Fruit fly (Drosophila melanogaster) whole organism, larva: Measurements from ENCODE around the gene CG8142.
"Not testable (repeated sequence)": the region's sequence is repeated elsewhere in the genome, so short reads cannot be mapped to it uniquely, and the experiment has no call there.

Experiments
- noc ChIP-seq: fragments of 200-800 bp; sonication (Bioruptor generic); optimal IDR thresholded peaks from 3 replicates; lab custom pipeline; 2019; ENCODE audit warnings: missing biosample characterization, mild to moderate bottlenecking, missing genetic modification characterization, moderate library complexity

The CG8142 gene

DNA sequence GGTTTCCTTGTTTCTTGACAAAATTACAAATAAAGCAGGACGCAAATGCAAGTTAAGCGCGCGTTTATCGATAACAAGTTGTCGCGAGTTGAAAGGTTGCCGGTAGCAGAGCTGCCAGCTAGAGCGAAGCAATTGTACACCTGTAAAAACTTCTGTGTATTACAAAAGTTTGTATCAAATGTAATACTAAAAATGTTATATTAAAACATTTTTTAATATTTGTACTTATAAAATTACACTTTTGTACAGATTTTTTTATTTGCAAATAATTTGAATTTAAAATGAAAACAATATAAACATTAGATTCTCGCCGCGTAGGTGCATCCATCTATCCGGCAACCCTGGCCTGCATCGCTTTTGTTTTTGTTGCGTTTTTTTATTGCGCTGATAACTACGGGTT is at the start of gene CG8142, which contains the start of gene Ucp4A:
CG8142 (minus strand) TSS at position 82 of the 400 bp plus-strand sequence.
Ucp4A (plus strand) TSS at position 327 of the 400 bp plus-strand sequence.
- TF ChIP-seq noc (tag; lab: Kevin White, UChicago), result peak; percentile 81

DNA sequence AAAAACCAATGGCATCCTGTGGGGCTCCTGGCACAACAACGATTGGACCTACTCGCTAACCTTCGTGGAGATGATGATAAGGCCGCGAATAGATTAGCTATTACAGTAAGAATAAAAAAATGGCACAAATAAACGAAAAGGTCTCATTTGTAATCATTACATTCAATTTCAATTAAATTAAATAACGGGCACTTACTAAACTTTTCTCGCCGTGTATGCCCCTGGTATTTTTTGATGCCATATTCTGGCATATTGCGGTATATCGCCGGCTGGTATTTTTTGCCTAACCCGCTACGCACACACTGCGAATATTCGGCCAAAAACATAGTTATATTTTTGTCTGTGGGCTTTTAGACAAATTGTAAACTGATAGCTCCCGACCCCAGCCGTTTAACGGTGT is 44.7 kb upstream of the CG8142 start, which contains the start of gene Gss1:
Gss1 (plus strand) TSS at position 301 of the 400 bp plus-strand sequence.
- TF ChIP-seq noc (tag; lab: Kevin White, UChicago), result not testable (repeated sequence)

DNA sequence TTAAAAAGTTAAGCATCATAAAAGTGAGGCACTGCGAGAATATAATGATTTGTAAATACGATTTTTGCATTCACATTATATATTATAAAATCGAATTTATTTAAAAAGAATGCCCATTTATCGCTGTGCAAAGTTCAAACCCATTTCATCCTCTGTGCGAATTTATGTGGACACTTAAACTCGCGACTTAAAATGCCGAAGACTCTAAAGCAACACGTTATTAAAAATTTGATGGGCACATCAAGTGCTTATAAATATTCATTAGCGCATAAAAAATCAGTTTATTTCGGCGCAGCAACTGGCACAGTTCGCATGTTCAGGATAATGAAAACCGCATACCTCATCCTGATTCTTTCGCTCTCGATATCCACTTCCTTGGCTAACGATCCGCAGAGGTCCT is 43.4 kb upstream of the CG8142 start, which contains the start of gene CG6788:
CG6788 (plus strand) TSS at position 301 of the 400 bp plus-strand sequence.
- no peak for TF ChIP-seq noc (tag; lab: Kevin White, UChicago)

DNA sequence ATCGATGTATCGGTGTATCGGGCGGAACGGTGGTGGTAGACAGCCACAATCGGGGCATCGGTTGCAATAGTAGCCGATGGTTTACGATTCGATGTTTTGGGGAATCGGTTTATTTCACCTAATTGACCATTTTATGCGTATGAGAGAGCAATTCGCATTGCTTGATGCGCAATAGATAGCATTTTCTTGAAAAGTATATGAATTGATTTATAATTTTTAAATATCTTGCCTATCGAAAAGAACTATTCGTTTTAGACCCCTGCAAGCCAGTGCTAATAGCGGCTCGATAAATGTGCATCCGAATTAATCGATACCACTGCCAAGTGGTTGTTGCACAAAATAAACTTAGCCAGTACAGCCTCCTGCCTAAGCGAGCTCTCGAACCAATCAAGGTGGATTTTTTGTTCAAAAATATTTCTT is 42.7 kb upstream of the CG8142 start, which contains the start of gene mnb:
mnb (minus strand) TSS at position 15 of the 420 bp plus-strand sequence.
- no peak for TF ChIP-seq noc (tag; lab: Kevin White, UChicago)

DNA sequence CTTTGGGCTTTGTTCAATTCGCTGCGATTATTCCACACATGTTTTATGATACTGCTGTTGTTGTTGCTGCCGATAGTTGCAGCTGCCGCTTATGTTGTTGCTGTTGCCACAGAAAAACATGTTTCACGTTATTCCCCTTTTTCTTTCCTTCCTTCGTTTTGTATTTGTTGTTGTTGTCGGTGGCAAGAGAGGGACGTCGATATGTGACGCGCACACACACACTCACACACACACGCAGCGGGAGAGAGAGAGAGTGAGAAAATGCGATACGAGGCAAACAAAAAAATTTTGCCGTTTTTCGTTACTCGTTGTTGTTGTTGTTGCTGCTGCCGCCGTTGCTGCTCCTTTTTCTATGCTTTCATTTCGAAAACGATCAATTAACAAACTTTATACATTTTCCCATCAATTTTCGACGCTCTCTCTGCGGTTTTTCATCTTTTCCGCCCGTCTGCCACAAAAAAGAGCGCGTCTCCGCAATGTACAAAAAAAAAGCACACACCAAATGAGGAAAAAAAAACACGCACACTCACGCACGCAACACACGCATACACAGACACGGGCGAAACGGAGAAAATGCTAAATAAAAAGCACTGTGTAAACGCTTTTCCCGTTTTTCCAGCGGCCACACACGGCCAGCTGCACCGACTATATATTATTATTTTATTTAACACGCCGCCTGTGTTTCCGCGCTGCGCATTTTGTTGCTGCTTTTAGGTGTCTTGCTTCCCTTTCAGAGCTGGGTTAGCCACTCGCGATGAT is 42.1 kb upstream of the CG8142 start:
- TF ChIP-seq noc (tag; lab: Kevin White, UChicago), result no peak

DNA sequence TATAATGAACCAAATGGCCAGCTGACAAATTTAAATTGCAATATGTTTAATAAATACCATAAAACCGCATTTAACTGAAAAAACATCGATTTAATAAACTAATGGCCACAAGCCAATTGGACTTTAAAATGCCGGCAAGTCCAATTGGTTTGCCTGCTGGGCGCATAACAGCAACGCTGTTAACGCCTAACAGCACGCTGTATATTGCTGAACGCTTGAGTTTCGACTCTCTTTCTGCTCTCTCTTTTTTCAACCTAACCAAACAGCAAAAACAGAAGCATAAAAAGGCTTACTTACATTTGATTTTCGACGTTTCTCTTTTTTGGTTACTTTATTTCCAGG is 41.6 kb upstream of the CG8142 start:
- no peak for TF ChIP-seq noc (tag; lab: Kevin White, UChicago)

DNA sequence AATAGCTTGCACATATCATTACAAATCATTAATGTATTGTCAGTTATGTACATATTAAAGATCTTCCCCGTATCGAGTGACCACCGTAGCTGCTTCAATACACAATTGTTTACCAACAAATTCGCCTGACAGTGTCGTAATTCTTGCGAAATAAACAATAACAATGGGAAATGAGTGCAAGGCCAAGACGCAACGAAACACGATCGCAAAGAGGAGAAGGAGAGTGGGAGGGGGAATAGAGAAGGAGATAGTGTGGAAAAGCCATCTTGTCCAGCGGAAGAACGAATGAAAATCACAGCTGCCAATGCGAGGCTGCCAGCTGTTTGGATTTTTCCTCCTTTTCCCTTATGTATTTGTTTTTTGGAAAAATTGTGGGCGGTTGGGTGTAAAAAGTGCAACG is 40.8 kb upstream of the CG8142 start:
- TF ChIP-seq noc (tag; lab: Kevin White, UChicago), result no peak

DNA sequence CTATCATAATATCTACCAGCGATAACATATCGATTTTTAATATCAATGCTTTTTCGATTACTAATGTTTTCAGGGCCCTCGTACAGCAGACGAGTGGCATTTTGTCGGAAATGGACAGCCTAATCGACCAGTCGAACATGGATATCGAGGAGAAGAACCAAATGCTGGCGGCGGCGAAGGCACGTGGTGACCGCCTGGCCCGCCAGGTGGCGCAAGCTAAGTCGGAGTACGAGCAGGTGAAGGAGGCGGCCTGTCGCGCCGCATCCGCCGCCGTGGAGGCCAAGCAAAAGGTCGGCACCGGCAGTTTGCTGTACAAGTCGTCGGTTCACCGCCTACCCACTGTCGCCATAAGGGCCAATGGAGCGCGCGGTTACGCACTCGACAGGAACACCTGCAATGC is 40.1 kb upstream of the CG8142 start:
- no peak for TF ChIP-seq noc (tag; lab: Kevin White, UChicago)

DNA sequence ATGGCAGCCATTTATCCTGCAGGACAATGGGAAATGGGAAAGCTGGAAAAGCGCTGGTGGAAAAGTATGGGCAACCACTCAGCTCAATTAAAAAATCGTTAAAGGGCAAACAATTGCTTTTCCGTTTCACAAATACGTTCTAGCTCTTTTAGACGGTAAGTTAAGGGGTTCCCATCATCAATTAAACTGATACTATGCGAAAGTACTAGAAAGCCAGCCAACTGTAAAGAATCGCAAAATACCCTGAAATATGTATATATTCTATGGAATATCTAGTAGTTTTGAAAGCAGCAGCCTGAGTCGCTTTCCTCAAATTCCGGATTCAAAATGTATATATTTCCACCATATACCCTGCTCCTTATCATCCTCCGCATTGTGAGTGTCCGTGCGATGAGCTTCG is 38.9 kb upstream of the CG8142 start, which contains the start of gene CG12985:
CG12985 (plus strand) TSS at position 301 of the 400 bp plus-strand sequence.
- TF ChIP-seq noc (tag; lab: Kevin White, UChicago), result no peak

DNA sequence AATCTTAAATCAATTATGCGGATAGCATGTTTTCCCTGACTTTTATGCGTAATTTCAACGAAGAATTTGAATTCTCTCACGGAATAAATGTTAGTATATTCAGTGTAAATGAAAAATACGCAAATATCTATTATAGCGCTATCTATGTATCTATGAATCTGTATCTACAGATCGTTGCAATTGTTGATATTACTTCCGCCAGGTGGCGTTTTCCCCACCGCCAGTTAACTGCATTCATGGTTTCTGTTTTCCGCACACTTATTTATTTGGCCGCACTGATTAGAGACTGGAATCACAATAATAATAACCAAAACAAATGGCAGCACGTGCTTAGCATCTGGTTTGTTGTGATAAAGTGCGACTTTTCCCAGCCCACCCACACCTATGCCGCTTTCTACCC is 38.3 kb upstream of the CG8142 start:
- TF ChIP-seq noc (tag; lab: Kevin White, UChicago), result no peak

DNA sequence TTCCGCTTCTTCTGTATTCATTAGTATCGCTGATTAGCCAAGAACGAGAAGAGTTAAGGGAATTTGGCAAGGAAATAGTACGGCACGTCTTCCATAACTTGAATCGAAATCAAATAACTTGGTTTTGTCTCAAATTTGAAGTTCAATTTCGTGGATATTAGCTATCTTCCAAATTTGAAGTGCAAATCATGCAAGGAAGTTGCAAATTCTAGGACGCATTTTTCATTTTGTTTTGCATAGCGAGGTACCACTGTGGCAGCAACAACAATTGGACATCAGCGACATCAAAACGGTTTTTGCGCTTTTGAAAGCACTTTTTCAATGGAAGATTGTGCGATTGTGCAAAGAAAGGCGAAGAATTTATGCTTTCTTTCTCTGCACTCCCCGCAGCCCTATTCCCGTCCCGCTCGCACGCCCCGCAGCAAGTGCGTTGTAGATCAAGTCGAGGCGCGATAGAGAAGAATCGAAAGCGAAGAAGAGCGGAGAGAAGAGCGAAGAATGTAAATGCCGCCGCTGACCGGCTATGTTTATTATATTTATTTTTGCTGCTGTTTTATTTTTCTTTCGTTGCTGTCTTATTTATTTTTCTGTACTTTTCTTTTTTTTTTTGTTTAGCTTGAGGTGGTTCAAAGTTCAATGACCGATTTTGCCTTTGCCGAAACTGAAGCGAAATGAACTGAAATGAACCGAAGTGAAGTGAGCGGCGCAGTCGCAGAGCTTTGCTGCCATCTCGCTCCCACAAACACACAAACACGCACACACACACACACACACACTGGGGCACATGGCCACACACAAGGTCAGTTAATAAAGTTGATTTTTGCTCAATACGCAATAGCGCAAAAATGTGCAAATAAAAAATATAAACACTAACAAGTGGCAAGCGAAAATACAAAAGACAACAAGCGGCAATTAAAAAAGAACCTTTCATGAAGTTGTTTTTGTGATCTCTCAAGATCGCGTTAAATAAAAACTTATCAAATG is 36.9 kb upstream of the CG8142 start:
- peak; percentile 91 for TF ChIP-seq noc (tag; lab: Kevin White, UChicago)

DNA sequence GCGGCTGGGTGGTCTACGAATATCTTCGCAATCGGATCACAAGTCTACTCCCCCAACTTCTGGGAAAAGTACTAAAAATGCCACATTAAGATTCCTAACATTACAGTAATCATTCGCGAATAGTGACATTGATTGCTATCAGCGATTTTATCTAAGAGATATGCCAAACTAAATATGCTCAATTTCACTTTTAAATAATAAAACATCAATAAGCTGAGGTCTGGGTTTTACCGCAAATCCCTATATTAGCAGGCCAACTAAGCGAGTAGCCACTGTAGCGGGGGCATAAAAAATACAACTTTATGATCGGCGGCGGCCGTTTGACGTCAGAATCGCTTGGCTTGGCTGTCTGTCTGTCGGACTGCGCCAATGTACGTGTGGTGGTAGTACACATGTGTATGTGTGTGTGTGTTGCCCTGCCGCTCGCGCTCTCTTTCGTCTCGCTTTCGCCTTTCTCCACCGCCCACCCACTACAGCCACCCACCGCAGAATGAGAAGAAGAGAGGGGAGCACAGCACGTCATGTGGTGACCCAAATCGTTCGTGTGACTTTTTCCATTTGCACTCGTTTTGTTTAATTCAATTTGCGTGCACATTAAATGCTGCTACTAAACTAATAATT is 35.9 kb upstream of the CG8142 start:
- TF ChIP-seq noc (tag; lab: Kevin White, UChicago), result peak; percentile 99

DNA sequence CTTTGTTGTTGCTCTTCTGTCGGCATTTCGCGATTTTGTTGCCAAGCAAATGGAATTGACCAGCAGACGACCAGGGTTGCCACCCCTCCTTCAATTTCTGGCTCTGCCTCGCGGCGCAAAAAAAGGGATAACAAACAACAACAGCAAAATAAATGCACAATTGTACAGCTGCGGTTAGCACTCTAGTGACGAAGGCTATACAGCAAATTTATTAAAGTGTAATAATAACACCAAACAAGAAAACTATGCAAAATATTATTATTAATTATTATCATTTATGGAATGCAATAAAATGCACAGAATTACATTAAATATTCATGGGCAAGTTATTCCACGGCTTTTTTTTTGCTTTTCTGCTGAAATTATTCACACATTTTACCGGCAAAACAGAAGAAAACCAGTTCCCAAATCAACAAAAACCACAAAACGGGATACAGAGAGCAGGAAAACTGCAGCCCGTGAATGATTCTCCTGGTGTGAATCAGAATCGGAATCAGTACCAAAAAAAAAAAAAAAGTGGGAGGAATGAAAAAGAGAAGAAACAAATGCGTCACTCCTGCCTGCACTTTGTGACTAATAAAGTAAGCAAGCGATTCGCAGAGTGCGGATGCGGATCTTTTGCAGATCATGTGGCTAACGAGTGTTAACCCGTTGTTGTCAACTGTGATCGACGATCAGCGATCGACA is 34.9 kb upstream of the CG8142 start:
- TF ChIP-seq noc (tag; lab: Kevin White, UChicago), result no peak

DNA sequence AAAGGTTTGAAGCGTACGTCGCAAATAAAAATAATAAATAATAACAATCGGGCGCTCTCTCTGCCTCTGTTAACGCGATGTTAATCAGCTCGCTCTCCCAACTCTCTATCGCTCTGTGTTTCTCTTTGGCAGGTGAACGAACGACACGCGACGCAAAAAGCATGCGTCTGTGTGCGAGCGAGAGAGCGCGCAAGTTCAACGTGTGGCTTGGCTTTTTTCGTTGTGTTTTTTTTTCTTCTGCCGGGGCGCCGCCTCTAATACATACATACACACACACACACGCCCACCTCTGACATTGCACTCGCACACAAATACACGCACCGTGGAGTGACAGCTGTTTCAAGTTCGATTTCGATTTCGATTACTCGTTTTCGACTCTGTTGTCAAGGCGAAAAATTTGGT is 34.1 kb upstream of the CG8142 start:
- TF ChIP-seq noc (tag; lab: Kevin White, UChicago), result no peak

DNA sequence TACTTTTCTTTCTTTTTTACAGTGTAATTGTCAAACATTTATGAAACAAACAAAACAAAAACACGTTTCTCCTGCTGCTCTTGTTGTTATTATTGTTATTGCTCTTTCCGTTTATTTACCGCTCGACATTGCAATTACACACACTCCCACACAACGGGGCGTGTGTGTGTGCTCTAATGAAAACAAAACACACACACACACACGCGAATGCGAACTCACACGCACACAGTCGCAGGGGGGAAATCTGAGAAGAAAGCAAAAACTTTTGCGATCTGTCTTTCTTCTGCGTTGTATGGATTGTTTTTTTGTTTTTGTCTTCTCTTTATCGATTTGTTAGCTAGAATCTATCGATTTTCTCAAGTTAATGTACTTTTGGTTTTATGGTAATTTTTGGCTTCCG is 33.5 kb upstream of the CG8142 start:
- no peak for TF ChIP-seq noc (tag; lab: Kevin White, UChicago)
